Worm (Caenorhabditis elegans): ENCODE results near the gene set-16.

DNA sequence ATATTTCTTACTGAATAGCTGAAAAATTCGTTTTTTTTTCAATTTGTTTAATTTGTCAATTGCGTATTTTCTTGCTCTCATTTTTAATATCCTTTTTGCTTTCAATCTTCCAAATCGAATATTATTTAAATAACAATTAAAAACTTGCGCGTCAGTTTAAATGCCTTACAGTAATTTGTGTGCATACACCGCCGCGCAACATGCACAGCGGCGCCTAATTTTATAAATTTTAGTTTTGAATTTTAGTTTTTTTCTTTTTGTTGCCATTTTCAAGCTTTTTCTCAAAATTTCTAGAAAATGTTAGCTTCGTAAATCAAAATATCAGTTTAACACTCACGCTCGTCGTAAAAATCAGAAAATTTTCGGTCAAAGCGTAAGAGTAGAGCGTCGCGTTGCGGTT is 39.6 kb downstream of the set-16 start:
- TF ChIP-seq nhr-80 (tag; optimal IDR thresholded peaks at IDR 0.05) (no peak), nhr-90 (tag; optimal IDR thresholded peaks at IDR 0.05) (no peak), lin-40 (tag; optimal IDR thresholded peaks at IDR 0.05) (no peak), efl-1 (GFP tag; optimal IDR thresholded peaks at IDR 0.05) (peak; percentile 84), hmg-1.2 (GFP tag; IDR thresholded peaks at IDR 0.05) (no peak), ama-1 (optimal IDR thresholded peaks at IDR 0.05) (no peak), ama-1 (GFP tag; optimal IDR thresholded peaks at IDR 0.05) (no peak), nhr-179 (tag; optimal IDR thresholded peaks at IDR 0.05) (no peak), unc-130 (GFP tag; optimal IDR thresholded peaks at IDR 0.05) (no peak), nfya-1 (tag; optimal IDR thresholded peaks at IDR 0.05; ENCODE audit: borderline replicate concordance, insufficient read depth) (no peak)

All from whole organism, young adult.